Worm (Caenorhabditis elegans): Measurements from ENCODE around the gene Y46G5A.18.

DNA sequence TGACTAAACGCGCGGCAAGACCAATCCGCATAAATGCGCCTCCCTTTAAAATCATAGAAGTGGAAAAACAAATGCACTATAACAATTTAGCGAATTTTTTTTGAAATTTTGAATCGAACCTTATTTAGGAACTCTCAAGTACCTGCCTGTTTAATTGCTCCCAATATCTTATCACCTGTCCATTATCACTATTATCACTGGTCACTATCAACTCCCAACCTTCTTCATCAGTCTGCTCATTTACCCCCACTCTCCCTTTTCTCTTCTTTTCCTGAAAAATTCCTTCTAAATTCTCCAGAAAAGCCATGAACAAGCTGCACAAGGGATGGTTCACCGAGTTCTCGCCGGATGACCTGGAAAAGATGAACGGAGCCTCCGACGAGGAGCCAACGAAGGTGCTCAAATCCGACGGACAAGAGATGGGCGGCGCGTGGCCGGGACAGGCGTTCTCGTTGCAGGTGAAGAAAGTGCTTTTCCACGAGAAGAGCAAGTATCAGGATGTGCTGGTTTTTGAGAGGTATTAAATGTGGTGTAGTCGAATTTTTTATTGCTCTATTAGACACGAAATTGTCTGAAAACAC is 1.6 kb upstream of the Y46G5A.18 start, which contains the start of gene spds-1:
- no peak for TF ChIP-seq lin-15B (tag; optimal IDR thresholded peaks at IDR 0.05)
- TF ChIP-seq dmd-9 (GFP tag; IDR thresholded peaks at IDR 0.05) = no peak
- no peak for TF ChIP-seq mdl-1 (tag; optimal IDR thresholded peaks at IDR 0.05)
- TF ChIP-seq ama-1 (optimal IDR thresholded peaks at IDR 0.05) = no peak
- no peak for TF ChIP-seq nhr-6 (tag; optimal IDR thresholded peaks at IDR 0.05)
- TF ChIP-seq tag-97 (GFP tag; IDR thresholded peaks at IDR 0.05) = no peak
- no peak for TF ChIP-seq Y105C5A.15 (GFP tag; IDR thresholded peaks at IDR 0.05)
- TF ChIP-seq pqm-1 (tag; optimal IDR thresholded peaks at IDR 0.05) = peak; percentile 48

Measured in whole organism, L4 larva.